Worm (Caenorhabditis elegans): Measurements from ENCODE around the gene T12G3.6.

- TF ChIP-seq T22C8.4 (GFP tag; IDR thresholded peaks at IDR 0.05) (no peak), med-1 (GFP tag; optimal IDR thresholded peaks at IDR 0.05; ENCODE audit: insufficient read depth) (no peak), tab-1 (GFP tag; IDR thresholded peaks at IDR 0.05) (no peak), cog-1 (tag; optimal IDR thresholded peaks at IDR 0.05) (no peak)
Observed at ce11 chrIV:12013120-12013519, 18.0 kb downstream of the T12G3.6 start, which contains the start of gene spe-17.
